4 fruit fly cellular contexts compared by ENCODE assay signal in genomic region chr2L:8898714-8899652, dm6.
TF ChIP-seq lines count a peak whose summit lies in the region.

Gene CG34398, plus strand, starts transcription at chr2L:8898786.

- no peak for TF ChIP-seq CTCF in whole organism, embryonic (GFP tag; optimal IDR thresholded peaks at IDR 0.05; lab: Kevin White, UChicago)

TF ChIP-seq in whole organism, embryonic, 481 proteins besides CTCF, POLR2A, EP300 and RAD21 (continues in another document):
- TF ChIP-seq ranshi (GFP tag; IDR thresholded peaks at IDR 0.05; lab: Robert Waterston, UW) = 0 out of 2 replicates have a peak, but pooled peaks have one; percentile 12
- TF ChIP-seq Stat92E (GFP tag; optimal IDR thresholded peaks at IDR 0.05; lab: Kevin White, UChicago) = no peak
- TF ChIP-seq dmrt11E (tag; optimal IDR thresholded peaks at IDR 0.05; lab: Kevin White, UChicago) = no peak
- 0 out of 3 replicates have a peak, but pooled peaks have one; percentile 30 for TF ChIP-seq otp (GFP tag; IDR thresholded peaks at IDR 0.05; lab: Robert Waterston, UW)
- no peak for TF ChIP-seq gce (GFP tag; IDR thresholded peaks at IDR 0.05; lab: Robert Waterston, UW)
- no peak for TF ChIP-seq CG7963 (GFP tag; IDR thresholded peaks at IDR 0.05; lab: Robert Waterston, UW; ENCODE audit: partially characterized antibody)
- no peak for TF ChIP-seq CG1647 (GFP tag; optimal IDR thresholded peaks at IDR 0.05; lab: Kevin White, UChicago)
- no peak for TF ChIP-seq CHES-1-like (GFP tag; optimal IDR thresholded peaks at IDR 0.05; lab: Kevin White, UChicago)
- no peak for TF ChIP-seq ttk (GFP tag; IDR thresholded peaks at IDR 0.05; lab: Robert Waterston, UW)
- TF ChIP-seq CG12942 (GFP tag; optimal IDR thresholded peaks at IDR 0.05; lab: Kevin White, UChicago) = no peak
- no peak for TF ChIP-seq jumu (GFP tag; optimal IDR thresholded peaks at IDR 0.05; lab: Kevin White, UChicago)
- no peak for TF ChIP-seq Fer3 (tag; optimal IDR thresholded peaks at IDR 0.05; lab: Kevin White, UChicago)
- no peak for TF ChIP-seq fd102C (GFP tag; optimal IDR thresholded peaks at IDR 0.05; lab: Kevin White, UChicago)
- TF ChIP-seq CG11247 (GFP tag; IDR thresholded peaks at IDR 0.05; lab: Robert Waterston, UW) = 0 out of 2 replicates have a peak, but pooled peaks have one; percentile 5
- peak; percentile 10 for TF ChIP-seq ATbp (GFP tag; optimal IDR thresholded peaks at IDR 0.05; lab: Kevin White, UChicago)
- no peak for TF ChIP-seq CG5245 (GFP tag; optimal IDR thresholded peaks at IDR 0.05; lab: Kevin White, UChicago)
- TF ChIP-seq sd (tag; optimal IDR thresholded peaks at IDR 0.05; lab: Kevin White, UChicago) = no peak
- peak; percentile 66 for TF ChIP-seq Blimp-1 (GFP tag; optimal IDR thresholded peaks at IDR 0.05; lab: Kevin White, UChicago)
- no peak for TF ChIP-seq CG3838 (GFP tag; optimal IDR thresholded peaks at IDR 0.05; lab: Kevin White, UChicago)
- TF ChIP-seq ken (GFP tag; IDR thresholded peaks at IDR 0.05; lab: Robert Waterston, UW) = no peak
- no peak for TF ChIP-seq CG16813 (GFP tag; IDR thresholded peaks at IDR 0.05; lab: Robert Waterston, UW; ENCODE audit: partially characterized antibody)
- TF ChIP-seq CG6854 (GFP tag; optimal IDR thresholded peaks at IDR 0.05; lab: Kevin White, UChicago) = no peak

TF ChIP-seq in whole organism, prepupa, 60 proteins besides CTCF, POLR2A, EP300 and RAD21:
- TF ChIP-seq salr (GFP tag; optimal IDR thresholded peaks at IDR 0.05; lab: Kevin White, UChicago) (no peak), CG6163 (GFP tag; IDR thresholded peaks at IDR 0.05; lab: Robert Waterston, UW) (peak; percentile 59), CG8119 (GFP tag; IDR thresholded peaks at IDR 0.05; lab: Robert Waterston, UW) (0 out of 3 replicates have a peak, but pooled peaks have one; percentile 15), CG9139 (GFP tag; optimal IDR thresholded peaks at IDR 0.05; lab: Kevin White, UChicago) (peak; percentile 18), CG6808 (GFP tag; optimal IDR thresholded peaks at IDR 0.05; lab: Kevin White, UChicago) (peak; percentile 34), fkh (GFP tag; optimal IDR thresholded peaks at IDR 0.05; lab: Kevin White, UChicago) (peak; percentile 74), dac (GFP tag; optimal IDR thresholded peaks at IDR 0.05; lab: Kevin White, UChicago) (no peak), ss (GFP tag; optimal IDR thresholded peaks at IDR 0.05; lab: Kevin White, UChicago) (peak; percentile 33 to 42), svp (GFP tag; lab: Kevin White, UChicago) (peak; percentile 55), CG6854 (GFP tag; optimal IDR thresholded peaks at IDR 0.05; lab: Kevin White, UChicago) (no peak), CG15336 (GFP tag; IDR thresholded peaks at IDR 0.05; lab: Robert Waterston, UW) (peak; percentile 29; the same call in 1 of the 2 replicates), dsx (GFP tag; optimal IDR thresholded peaks at IDR 0.05; lab: Kevin White, UChicago; ENCODE audit: poor library complexity, severe bottlenecking) (peak; percentile 14), Blimp-1 (GFP tag; optimal IDR thresholded peaks at IDR 0.05; lab: Kevin White, UChicago) (peak; percentile 76), Eip78C (GFP tag; lab: Kevin White, UChicago) (peak; percentile 35), achi (GFP tag; optimal IDR thresholded peaks at IDR 0.05; lab: Kevin White, UChicago) (no peak), CG6276 (GFP tag; optimal IDR thresholded peaks at IDR 0.05; lab: Kevin White, UChicago) (peak; percentile 2)

TF ChIP-seq in whole organism, pupa, 21 proteins besides CTCF, POLR2A, EP300 and RAD21:
- TF ChIP-seq CG34367 (tag; optimal IDR thresholded peaks at IDR 0.05; lab: Kevin White, UChicago) (no peak), CG8159 (tag; optimal IDR thresholded peaks at IDR 0.05; lab: Kevin White, UChicago) (peak; percentile 13), Pif1A (GFP tag; optimal IDR thresholded peaks at IDR 0.05; lab: Kevin White, UChicago) (peak; percentile 17), EcR (GFP tag; optimal IDR thresholded peaks at IDR 0.05; lab: Kevin White, UChicago) (no peak), CG17806 (tag; optimal IDR thresholded peaks at IDR 0.05; lab: Kevin White, UChicago) (no peak), CG14655 (GFP tag; optimal IDR thresholded peaks at IDR 0.05; lab: Kevin White, UChicago) (peak; percentile 4), CG12605 (GFP tag; IDR thresholded peaks at IDR 0.05; lab: Robert Waterston, UW) (0 out of 2 replicates have a peak, but pooled peaks have one; percentile 8), CG13204 (GFP tag; optimal IDR thresholded peaks at IDR 0.05; lab: Kevin White, UChicago) (no peak), CG4496 (GFP tag; IDR thresholded peaks at IDR 0.05; lab: Robert Waterston, UW) (peak; percentile 58; the same call in 1 of the 3 replicates), CG9948 (tag; optimal IDR thresholded peaks at IDR 0.05; lab: Kevin White, UChicago) (no peak), Snoo (tag; optimal IDR thresholded peaks at IDR 0.05; lab: Kevin White, UChicago) (no peak), CG32121 (GFP tag; IDR thresholded peaks at IDR 0.05; lab: Robert Waterston, UW) (no peak), rn (GFP tag; IDR thresholded peaks at IDR 0.05; lab: Robert Waterston, UW) (no peak), fd96Ca (GFP tag; IDR thresholded peaks at IDR 0.05; lab: Robert Waterston, UW) (peak; percentile 52; the same call in 1 of the 3 replicates)

TF ChIP-seq in whole organism, wandering third instar larva, 38 proteins besides CTCF, POLR2A, EP300 and RAD21:
- TF ChIP-seq woc (GFP tag; optimal IDR thresholded peaks at IDR 0.05; lab: Kevin White, UChicago) (peak; percentile 3), N (GFP tag; optimal IDR thresholded peaks at IDR 0.05; lab: Kevin White, UChicago) (no peak), h (GFP tag; optimal IDR thresholded peaks at IDR 0.05; lab: Kevin White, UChicago) (no peak), sage (GFP tag; optimal IDR thresholded peaks at IDR 0.05; lab: Kevin White, UChicago) (peak; percentile 58), Sp1 (GFP tag; optimal IDR thresholded peaks at IDR 0.05; lab: Kevin White, UChicago) (no peak), OdsH (GFP tag; optimal IDR thresholded peaks at IDR 0.05; lab: Kevin White, UChicago) (no peak), psq (GFP tag; optimal IDR thresholded peaks at IDR 0.05; lab: Kevin White, UChicago) (no peak), jim (GFP tag; optimal IDR thresholded peaks at IDR 0.05; lab: Kevin White, UChicago) (no peak), Abd-B (GFP tag; optimal IDR thresholded peaks at IDR 0.05; lab: Kevin White, UChicago) (no peak), Hr78 (GFP tag; optimal IDR thresholded peaks at IDR 0.05; lab: Kevin White, UChicago) (no peak), rgr (GFP tag; optimal IDR thresholded peaks at IDR 0.05; lab: Kevin White, UChicago) (no peak), tai (GFP tag; optimal IDR thresholded peaks at IDR 0.05; lab: Kevin White, UChicago) (no peak), brk (GFP tag; optimal IDR thresholded peaks at IDR 0.05; lab: Kevin White, UChicago) (no peak), br (GFP tag; optimal IDR thresholded peaks at IDR 0.05; lab: Kevin White, UChicago) (no peak), Vsx2 (GFP tag; optimal IDR thresholded peaks at IDR 0.05; lab: Kevin White, UChicago; ENCODE audit: partially characterized antibody) (peak; percentile 18), CG9705 (GFP tag; optimal IDR thresholded peaks at IDR 0.05; lab: Kevin White, UChicago) (no peak), HLH106 (tag; optimal IDR thresholded peaks at IDR 0.05; lab: Kevin White, UChicago) (no peak), Hr83 (GFP tag; optimal IDR thresholded peaks at IDR 0.05; lab: Kevin White, UChicago; ENCODE audit: poor library complexity, severe bottlenecking) (peak; percentile 53), sv (GFP tag; optimal IDR thresholded peaks at IDR 0.05; lab: Kevin White, UChicago) (no peak)

Comparison
In these comparisons a context has a peak if more than half of its experiments do, and no peak if none do; other contexts are left out.
1. Of the 7 proteins assayed by ChIP-seq in both whole organism, embryonic and whole organism, prepupa: peak only in whole organism, embryonic: none; only in whole organism, prepupa: none; in both: Blimp-1; in neither: 6.